Worm (Caenorhabditis elegans) whole organism, early embryonic: ENCODE results near the gene nas-25.

Experiments
- B0310.2 ChIP-seq: sonication (generic microtip); optimal IDR thresholded peaks from 2 replicates; lab custom pipeline; 2016; ENCODE audit warnings: mild to moderate bottlenecking, missing genetic modification characterization, missing compliant biosample characterization
- F13C5.2 ChIP-seq: sonication (generic microtip); optimal IDR thresholded peaks from 2 replicates; lab custom pipeline; 2017; ENCODE audit warnings: mild to moderate bottlenecking, missing genetic modification characterization, inconsistent platforms, missing compliant biosample characterization
- aly-1 ChIP-seq: sonication (generic microtip); optimal IDR thresholded peaks from 2 replicates; lab custom pipeline; 2016; ENCODE audit warnings: missing genetic modification characterization, missing compliant biosample characterization
- ama-1 ChIP-seq: fragments of 150-350 bp; optimal IDR thresholded peaks from 2 replicates; lab custom pipeline; 2014
- ceh-13 ChIP-seq: fragments of 200-800 bp; sonication (Bioruptor generic); optimal IDR thresholded peaks from 2 replicates; lab custom pipeline; 2018; ENCODE audit warnings: mild to moderate bottlenecking, missing genetic modification characterization, missing compliant biosample characterization
- ceh-36 ChIP-seq: sonication (generic microtip); optimal IDR thresholded peaks from 2 replicates; lab custom pipeline; 2016; ENCODE audit warnings: missing genetic modification characterization, inconsistent platforms, missing compliant biosample characterization
- ets-7 ChIP-seq: sonication (generic microtip); optimal IDR thresholded peaks from 2 replicates; lab custom pipeline; 2016; ENCODE audit warnings: missing genotype, missing genetic modification characterization, missing compliant biosample characterization
- flt-1 ChIP-seq: fragments of 200-800 bp; sonication (Bioruptor generic); IDR thresholded peaks from 2 replicates; pipeline ENCODE4 v1.3.6; 2022; ENCODE audit warnings: missing genetic modification characterization, missing compliant biosample characterization
- hmbx-1 ChIP-seq: sonication (generic microtip); optimal IDR thresholded peaks from 2 replicates; lab custom pipeline; 2016; ENCODE audit warnings: mild to moderate bottlenecking, missing genetic modification characterization, missing compliant biosample characterization
- hmg-4 ChIP-seq: fragments of 200-800 bp; sonication (Bioruptor generic); optimal IDR thresholded peaks from 2 replicates; lab custom pipeline; 2018; ENCODE audit warnings: mild to moderate bottlenecking, missing genetic modification characterization, missing compliant biosample characterization
- hnd-1 ChIP-seq: sonication (generic microtip); optimal IDR thresholded peaks from 2 replicates; lab custom pipeline; 2016; ENCODE audit warnings: missing genetic modification characterization, missing compliant biosample characterization
- pes-1 ChIP-seq: fragments of 200-800 bp; sonication (Bioruptor generic); IDR thresholded peaks from 2 replicates; pipeline ENCODE4 v1.3.6; 2022; ENCODE audit warnings: missing genetic modification reagents, missing genetic modification characterization, missing compliant biosample characterization
- scrt-1 ChIP-seq: fragments of 200-800 bp; sonication (Bioruptor generic); IDR thresholded peaks from 2 replicates; pipeline ENCODE4 v1.3.6; 2022; ENCODE audit warnings: missing genetic modification characterization, missing compliant biosample characterization
- sea-1 ChIP-seq: fragments of 200-800 bp; sonication (Bioruptor generic); conservative IDR thresholded peaks from 2 replicates; pipeline ENCODE4 v1.3.6; 2022; ENCODE audit warnings: missing genetic modification characterization, missing compliant biosample characterization
- tbx-11 ChIP-seq: fragments of 200-800 bp; sonication (Bioruptor generic); IDR thresholded peaks from 2 replicates; pipeline ENCODE4 v1.3.6; 2022; ENCODE audit warnings: missing genetic modification characterization, missing compliant biosample characterization
- tbx-37 ChIP-seq: fragments of 200-800 bp; sonication (Bioruptor generic); conservative IDR thresholded peaks from 2 replicates; pipeline ENCODE4 v1.3.6; 2022; ENCODE audit warnings: missing genetic modification reagents, missing genetic modification characterization, missing compliant biosample characterization
- tra-4 ChIP-seq: sonication (generic microtip); optimal IDR thresholded peaks from 2 replicates; lab custom pipeline; 2017; ENCODE audit warnings: missing genetic modification characterization, missing compliant biosample characterization

nas-25 gene

DNA sequence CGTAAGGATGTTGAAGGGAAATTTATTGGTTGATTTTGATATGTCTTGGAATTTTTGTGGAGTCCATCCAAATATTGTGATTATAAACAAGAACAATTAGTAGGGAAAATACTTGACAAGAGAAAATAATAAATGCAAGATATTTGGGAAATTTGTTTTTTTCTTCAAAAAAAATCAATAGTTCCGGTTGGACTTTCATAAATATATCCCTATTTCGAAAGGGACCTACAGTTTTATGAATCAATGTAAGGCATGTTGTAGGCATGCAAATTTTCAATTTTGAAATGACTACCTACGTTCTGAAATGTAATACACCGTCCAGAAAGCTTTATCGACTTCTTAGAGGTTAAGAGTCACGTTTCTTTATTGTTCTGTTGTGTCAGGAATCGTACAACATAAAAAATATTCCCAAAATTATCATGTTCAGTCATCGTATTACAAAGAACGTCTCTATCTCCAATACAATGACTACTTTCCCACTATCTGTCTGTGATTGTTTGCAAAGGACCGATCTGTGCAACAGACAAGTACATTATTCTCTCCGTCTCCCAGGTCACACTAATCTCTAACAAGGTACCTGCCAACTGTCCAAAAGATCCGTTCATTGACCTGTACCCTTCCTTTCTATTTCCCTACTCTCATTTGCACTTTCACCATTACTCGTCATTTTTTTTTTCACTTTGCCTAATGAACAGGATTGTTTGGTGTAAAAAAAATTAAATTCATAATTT is 35.9 kb upstream of the nas-25 start, which contains the start of gene F07H5.13:
Gene F07H5.13 (plus strand): TSS at position 730 of the 731 bp plus-strand sequence.
- TF ChIP-seq F13C5.2 (tag; lab: Kevin White, UChicago) (no peak), hnd-1 (tag; lab: Kevin White, UChicago) (peak; percentile 19), ama-1 (lab: Kevin White, UChicago) (peak; percentile 50), ceh-36 (tag; lab: Kevin White, UChicago) (no peak), B0310.2 (tag; lab: Kevin White, UChicago) (peak; percentile 48), aly-1 (tag; lab: Kevin White, UChicago) (peak; percentile 31), hmg-4 (GFP tag; lab: Kevin White, UChicago) (peak; percentile 48)

ce11 chrII:8792640-8793039 is 33.2 kb upstream of the nas-25 start, which contains the start of gene idpa-2:
TSS of gene idpa-2 (minus strand) at chrII:8792740.
- no peak for TF ChIP-seq hnd-1 (tag; lab: Kevin White, UChicago)
- TF ChIP-seq tra-4 (tag; lab: Kevin White, UChicago) = no peak
- no peak for TF ChIP-seq tbx-37 (GFP tag; lab: Robert Waterston, UW)
- no peak for TF ChIP-seq scrt-1 (GFP tag; lab: Robert Waterston, UW)
- TF ChIP-seq sea-1 (GFP tag; lab: Robert Waterston, UW) = no peak
- TF ChIP-seq ets-7 (tag; lab: Kevin White, UChicago) = no peak
- no peak for TF ChIP-seq ceh-36 (tag; lab: Kevin White, UChicago)

- TF ChIP-seq ama-1 (lab: Kevin White, UChicago) (no peak), ceh-36 (tag; lab: Kevin White, UChicago) (no peak), hmbx-1 (tag; lab: Kevin White, UChicago) (no peak), pes-1 (GFP tag; lab: Robert Waterston, UW) (no peak), B0310.2 (tag; lab: Kevin White, UChicago) (no peak), scrt-1 (GFP tag; lab: Robert Waterston, UW) (no peak), ets-7 (tag; lab: Kevin White, UChicago) (no peak), flt-1 (GFP tag; lab: Robert Waterston, UW) (no peak), F13C5.2 (tag; lab: Kevin White, UChicago) (no peak), aly-1 (tag; lab: Kevin White, UChicago) (no peak)
These were observed 31.8 kb upstream of the nas-25 start, which contains the start of gene F07H5.7 for ce11 chrII:8794072-8794471. TSS of gene F07H5.7 (minus strand) at chrII:8794172.

DNA sequence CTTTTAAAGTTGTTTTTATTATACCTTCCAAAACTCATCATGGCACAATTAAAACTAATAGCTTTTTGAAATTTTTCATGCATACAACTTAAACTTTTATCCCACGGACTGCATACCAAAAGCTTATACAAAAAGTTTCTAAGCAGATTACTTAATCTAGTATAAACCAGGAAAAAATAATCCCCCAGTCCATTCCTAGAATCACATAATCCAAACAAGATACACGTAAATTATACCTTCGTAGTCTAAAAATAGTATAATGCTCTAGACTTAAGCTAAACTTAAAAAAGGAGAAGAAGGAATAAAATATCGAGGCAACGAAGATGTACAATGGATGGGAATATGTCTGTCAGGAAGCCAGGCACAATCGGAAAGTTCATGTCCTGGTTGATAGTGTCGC is 30.6 kb upstream of the nas-25 start:
- TF ChIP-seq tra-4 (tag; lab: Kevin White, UChicago) (no peak), ama-1 (lab: Kevin White, UChicago) (no peak), hnd-1 (tag; lab: Kevin White, UChicago) (no peak), pes-1 (GFP tag; lab: Robert Waterston, UW) (no peak), ets-7 (tag; lab: Kevin White, UChicago) (no peak), ceh-36 (tag; lab: Kevin White, UChicago) (no peak), tbx-37 (GFP tag; lab: Robert Waterston, UW) (no peak), sea-1 (GFP tag; lab: Robert Waterston, UW) (no peak), hmg-4 (GFP tag; lab: Kevin White, UChicago) (no peak)

- TF ChIP-seq F13C5.2 (tag; lab: Kevin White, UChicago) (no peak), ceh-13 (GFP tag; lab: Kevin White, UChicago) (no peak), flt-1 (GFP tag; lab: Robert Waterston, UW) (no peak), tra-4 (tag; lab: Kevin White, UChicago) (no peak), tbx-37 (GFP tag; lab: Robert Waterston, UW) (no peak), hnd-1 (tag; lab: Kevin White, UChicago) (no peak), scrt-1 (GFP tag; lab: Robert Waterston, UW) (no peak), ets-7 (tag; lab: Kevin White, UChicago) (no peak), sea-1 (GFP tag; lab: Robert Waterston, UW) (no peak)
These were observed 29.5 kb upstream of the nas-25 start for ce11 chrII:8796391-8796790.

ce11 chrII:8799725-8800124 is 26.1 kb upstream of the nas-25 start:
- no peak for TF ChIP-seq hnd-1 (tag; lab: Kevin White, UChicago)
- no peak for TF ChIP-seq aly-1 (tag; lab: Kevin White, UChicago)
- TF ChIP-seq flt-1 (GFP tag; lab: Robert Waterston, UW) = no peak
- TF ChIP-seq hmg-4 (GFP tag; lab: Kevin White, UChicago) = no peak
- TF ChIP-seq tra-4 (tag; lab: Kevin White, UChicago) = no peak
- TF ChIP-seq ama-1 (lab: Kevin White, UChicago) = no peak
- TF ChIP-seq tbx-37 (GFP tag; lab: Robert Waterston, UW) = no peak
- TF ChIP-seq B0310.2 (tag; lab: Kevin White, UChicago) = no peak
- no peak for TF ChIP-seq pes-1 (GFP tag; lab: Robert Waterston, UW)
- TF ChIP-seq ets-7 (tag; lab: Kevin White, UChicago) = no peak
- TF ChIP-seq ceh-13 (GFP tag; lab: Kevin White, UChicago) = no peak
- TF ChIP-seq F13C5.2 (tag; lab: Kevin White, UChicago) = no peak
- TF ChIP-seq sea-1 (GFP tag; lab: Robert Waterston, UW) = no peak
- TF ChIP-seq ceh-36 (tag; lab: Kevin White, UChicago) = no peak
- no peak for TF ChIP-seq tbx-11 (GFP tag; lab: Robert Waterston, UW)
- TF ChIP-seq scrt-1 (GFP tag; lab: Robert Waterston, UW) = no peak
- TF ChIP-seq hmbx-1 (tag; lab: Kevin White, UChicago) = no peak

ce11 chrII:8800830-8801229 is 25.0 kb upstream of the nas-25 start, which contains the start of gene appg-2:
TSS of gene appg-2 (plus strand) at chrII:8801130.
- TF ChIP-seq tbx-37 (GFP tag; lab: Robert Waterston, UW) (no peak), hnd-1 (tag; lab: Kevin White, UChicago) (no peak), scrt-1 (GFP tag; lab: Robert Waterston, UW) (no peak), flt-1 (GFP tag; lab: Robert Waterston, UW) (no peak), pes-1 (GFP tag; lab: Robert Waterston, UW) (no peak), ama-1 (lab: Kevin White, UChicago) (no peak), sea-1 (GFP tag; lab: Robert Waterston, UW) (no peak), tbx-11 (GFP tag; lab: Robert Waterston, UW) (no peak), hmg-4 (GFP tag; lab: Kevin White, UChicago) (no peak), ceh-13 (GFP tag; lab: Kevin White, UChicago) (no peak), F13C5.2 (tag; lab: Kevin White, UChicago) (no peak), ets-7 (tag; lab: Kevin White, UChicago) (no peak)
